Worm (Caenorhabditis elegans): Measurements from ENCODE around the gene irld-38.

ce11 chrV:2991485-2991884 lies 40.8 kb downstream of the irld-38 start, which contains the start of gene srw-121:
- TF ChIP-seq tbx-2 (tag; optimal IDR thresholded peaks at IDR 0.05) = no peak
- no peak for TF ChIP-seq unc-62 (GFP tag; optimal IDR thresholded peaks at IDR 0.05)
- TF ChIP-seq pha-4 (tag; optimal IDR thresholded peaks at IDR 0.05) = no peak
- TF ChIP-seq ZK546.5 (tag; optimal IDR thresholded peaks at IDR 0.05) = no peak
- TF ChIP-seq nhr-11 (tag; optimal IDR thresholded peaks at IDR 0.05) = no peak
- TF ChIP-seq jun-1 (tag; optimal IDR thresholded peaks at IDR 0.05) = no peak
- TF ChIP-seq fkh-10 (GFP tag; optimal IDR thresholded peaks at IDR 0.05) = no peak
- TF ChIP-seq unc-39 (tag; optimal IDR thresholded peaks at IDR 0.05) = no peak
- TF ChIP-seq nhr-25 (tag; optimal IDR thresholded peaks at IDR 0.05) = no peak
- TF ChIP-seq ama-1 (optimal IDR thresholded peaks at IDR 0.05) = no peak

Measured in whole organism, L3 larva.